Worm (Caenorhabditis elegans): ENCODE measurements around the gene T12D8.9.

Gene T12D8.9

ce11 chrIII:13657975-13658374, 41.1 kb downstream of the T12D8.9 start (continued):
- TF ChIP-seq zag-1 (tag; optimal IDR thresholded peaks at IDR 0.05) (no peak), gei-8 (GFP tag; optimal IDR thresholded peaks at IDR 0.05) (no peak), lin-15B (tag; optimal IDR thresholded peaks at IDR 0.05) (no peak), ceh-20 (GFP tag; IDR thresholded peaks at IDR 0.05) (no peak), nhr-25 (tag; optimal IDR thresholded peaks at IDR 0.05; ENCODE audit: borderline replicate concordance, insufficient read depth) (no peak), lir-3 (tag; optimal IDR thresholded peaks at IDR 0.05) (no peak), egl-27 (tag; optimal IDR thresholded peaks at IDR 0.05) (no peak), daf-12 (tag; optimal IDR thresholded peaks at IDR 0.05) (no peak), F37D6.2 (tag; optimal IDR thresholded peaks at IDR 0.05) (no peak), pha-4 (GFP tag; IDR thresholded peaks at IDR 0.05) (no peak), pha-4 (tag; optimal IDR thresholded peaks at IDR 0.05) (peak; percentile 19), nhr-6 (tag; optimal IDR thresholded peaks at IDR 0.05) (no peak), T26A8.4 (GFP tag; IDR thresholded peaks at IDR 0.05) (no peak), spr-3 (GFP tag; optimal IDR thresholded peaks at IDR 0.05) (no peak), lsy-2 (tag; optimal IDR thresholded peaks at IDR 0.05) (no peak), sdz-12 (GFP tag; optimal IDR thresholded peaks at IDR 0.05) (no peak), F26F4.8 (GFP tag; conservative IDR thresholded peaks at IDR 0.05) (no peak), nhr-77 (tag; optimal IDR thresholded peaks at IDR 0.05) (no peak), zfp-3 (GFP tag; conservative IDR thresholded peaks at IDR 0.05) (no peak), R02D3.7 (tag; optimal IDR thresholded peaks at IDR 0.05) (no peak), nhr-11 (tag; optimal IDR thresholded peaks at IDR 0.05) (no peak), hmg-1.1 (GFP tag; IDR thresholded peaks at IDR 0.05) (no peak), Y5F2A.4 (GFP tag; optimal IDR thresholded peaks at IDR 0.05) (no peak), Y75B8A.6 (GFP tag; IDR thresholded peaks at IDR 0.05) (no peak), ces-1 (GFP tag; optimal IDR thresholded peaks at IDR 0.05) (no peak), nhr-41 (GFP tag; IDR thresholded peaks at IDR 0.05) (no peak), F49E8.2 (tag; optimal IDR thresholded peaks at IDR 0.05; ENCODE audit: borderline replicate concordance) (no peak), nhr-76 (tag; optimal IDR thresholded peaks at IDR 0.05) (no peak), snpc-4 (tag; optimal IDR thresholded peaks at IDR 0.05) (no peak)

ce11 chrIII:13659028-13659427, 42.1 kb downstream of the T12D8.9 start:
- TF ChIP-seq fkh-10 (GFP tag; optimal IDR thresholded peaks at IDR 0.05) = no peak
- TF ChIP-seq fos-1 (tag; optimal IDR thresholded peaks at IDR 0.05) = no peak
- TF ChIP-seq ceh-62 (tag; optimal IDR thresholded peaks at IDR 0.05) = no peak
- no peak for TF ChIP-seq mdl-1 (tag; optimal IDR thresholded peaks at IDR 0.05)
- no peak for TF ChIP-seq ceh-82 (tag; optimal IDR thresholded peaks at IDR 0.05)
- no peak for TF ChIP-seq lim-7 (GFP tag; IDR thresholded peaks at IDR 0.05)
- TF ChIP-seq lin-29 (GFP tag; IDR thresholded peaks at IDR 0.05) = no peak
- no peak for TF ChIP-seq daf-12 (tag; optimal IDR thresholded peaks at IDR 0.05)
- no peak for TF ChIP-seq snpc-1.2 (GFP tag; IDR thresholded peaks at IDR 0.05)
- TF ChIP-seq zag-1 (tag; optimal IDR thresholded peaks at IDR 0.05) = no peak
- TF ChIP-seq spr-1 (tag; optimal IDR thresholded peaks at IDR 0.05) = no peak
- TF ChIP-seq dmd-9 (GFP tag; IDR thresholded peaks at IDR 0.05) = no peak
- TF ChIP-seq nhr-102 (tag; optimal IDR thresholded peaks at IDR 0.05) = no peak
- no peak for TF ChIP-seq nhr-48 (tag; optimal IDR thresholded peaks at IDR 0.05)
- no peak for TF ChIP-seq T20F7.1 (GFP tag; optimal IDR thresholded peaks at IDR 0.05)
- no peak for TF ChIP-seq Y48G9A.11 (GFP tag; IDR thresholded peaks at IDR 0.05)
- no peak for TF ChIP-seq hlh-11 (tag; optimal IDR thresholded peaks at IDR 0.05)
